Worm (Caenorhabditis elegans): Measurements from ENCODE around the gene hdl-2.
A peak's percentile ranks its signal among the peaks of the same experiment; 100 is the strongest.

hdl-2 gene

DNA sequence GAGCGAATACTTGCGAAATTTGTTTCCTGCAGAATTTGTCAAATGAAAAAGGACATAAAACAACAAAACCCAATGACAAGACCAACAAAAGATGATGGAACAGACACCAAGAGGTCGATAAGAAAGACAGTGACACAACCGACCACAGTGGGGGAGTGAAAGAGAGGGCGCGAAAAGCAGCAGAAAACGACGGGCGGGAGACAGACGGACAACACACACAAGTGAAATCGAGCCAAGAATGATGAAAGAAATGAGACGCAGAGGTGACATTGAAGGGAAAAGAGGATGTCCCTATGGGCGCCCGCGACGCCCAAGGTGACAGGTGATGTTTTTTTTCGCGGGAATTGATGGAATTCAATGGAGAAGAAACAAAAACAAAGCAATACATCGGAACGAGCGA, 7.9 kb upstream of the hdl-2 start (continued):
- no peak for TF ChIP-seq ets-5 (GFP tag; IDR thresholded peaks at IDR 0.05)
- no peak for TF ChIP-seq vab-15 (tag; optimal IDR thresholded peaks at IDR 0.05)
- peak; percentile 38 for TF ChIP-seq tbx-2 (tag; optimal IDR thresholded peaks at IDR 0.05)
- TF ChIP-seq ceh-63 (GFP tag; optimal IDR thresholded peaks at IDR 0.05), result no peak
- TF ChIP-seq mep-1 (tag; optimal IDR thresholded peaks at IDR 0.05), result peak; percentile 77
- no peak for TF ChIP-seq unc-98 (GFP tag; IDR thresholded peaks at IDR 0.05)
- peak; percentile 73 for TF ChIP-seq rnt-1 (tag; optimal IDR thresholded peaks at IDR 0.05)
- no peak for TF ChIP-seq unc-130 (tag; optimal IDR thresholded peaks at IDR 0.05)
- TF ChIP-seq elt-2 (tag; optimal IDR thresholded peaks at IDR 0.05), result peak; percentile 39
- peak; percentile 98 for TF ChIP-seq blmp-1 (tag; optimal IDR thresholded peaks at IDR 0.05)
- TF ChIP-seq elt-3 (tag; optimal IDR thresholded peaks at IDR 0.05), result peak in 1 of 6 experiments; percentile 58
- TF ChIP-seq nhr-90 (tag; optimal IDR thresholded peaks at IDR 0.05; ENCODE audit: poor library complexity), result peak; percentile 57

DNA sequence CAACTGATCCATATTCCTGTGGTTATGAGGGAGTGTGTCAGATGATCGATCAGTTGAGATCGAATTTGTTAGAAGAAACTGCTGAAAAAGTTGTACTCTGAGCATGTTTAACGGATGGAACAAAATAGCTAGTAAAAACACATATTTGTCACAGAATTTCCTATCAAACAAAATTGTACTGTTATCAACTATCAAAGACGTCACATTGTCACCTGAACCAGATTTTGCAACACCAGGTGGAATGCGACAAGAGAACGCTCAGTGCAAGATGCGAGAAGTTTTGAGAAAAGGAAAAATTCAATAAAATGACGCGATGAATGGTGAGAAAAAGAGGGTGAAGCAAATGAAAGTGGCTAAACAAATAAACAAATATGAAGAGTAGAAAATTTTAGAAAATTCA, 6.4 kb upstream of the hdl-2 start:
- TF ChIP-seq unc-86 (tag; optimal IDR thresholded peaks at IDR 0.05) (no peak), efl-1 (optimal IDR thresholded peaks at IDR 0.05) (no peak), efl-1 (GFP tag; optimal IDR thresholded peaks at IDR 0.05 in 1 of 2) (peak in 1 of 2 experiments; percentile 63), nhr-47 (tag; optimal IDR thresholded peaks at IDR 0.05) (no peak), mep-1 (tag; optimal IDR thresholded peaks at IDR 0.05) (no peak), nhr-20 (tag; optimal IDR thresholded peaks at IDR 0.05) (peak; percentile 4), aly-2 (tag; optimal IDR thresholded peaks at IDR 0.05) (no peak), lir-3 (tag; optimal IDR thresholded peaks at IDR 0.05; ENCODE audit: poor library complexity) (no peak), ztf-11 (tag; optimal IDR thresholded peaks at IDR 0.05) (no peak), nhr-84 (tag; optimal IDR thresholded peaks at IDR 0.05) (no peak), mef-2 (tag; optimal IDR thresholded peaks at IDR 0.05) (no peak), lin-39 (tag; optimal IDR thresholded peaks at IDR 0.05) (no peak), lin-35 (GFP tag; optimal IDR thresholded peaks at IDR 0.05) (peak in 1 of 2 experiments; percentile 63), nhr-237 (tag; optimal IDR thresholded peaks at IDR 0.05) (no peak), pag-3 (tag; optimal IDR thresholded peaks at IDR 0.05; ENCODE audit: borderline replicate concordance, insufficient read depth) (no peak), lin-15B (tag; optimal IDR thresholded peaks at IDR 0.05) (no peak), jun-1 (tag; optimal IDR thresholded peaks at IDR 0.05) (no peak), unc-30 (tag; optimal IDR thresholded peaks at IDR 0.05) (no peak), rnt-1 (tag; optimal IDR thresholded peaks at IDR 0.05) (no peak), blmp-1 (tag; optimal IDR thresholded peaks at IDR 0.05) (peak; percentile 11), ceh-88 (GFP tag; IDR thresholded peaks at IDR 0.05) (no peak), grh-1 (GFP tag; IDR thresholded peaks at IDR 0.05) (no peak), dpl-1 (GFP tag; optimal IDR thresholded peaks at IDR 0.05) (no peak), xbp-1 (tag; optimal IDR thresholded peaks at IDR 0.05) (no peak), Y116A8C.19 (tag; optimal IDR thresholded peaks at IDR 0.05; ENCODE audit: borderline replicate concordance) (no peak), dsc-1 (tag; optimal IDR thresholded peaks at IDR 0.05) (no peak), zag-1 (tag; optimal IDR thresholded peaks at IDR 0.05) (no peak), vab-15 (tag; optimal IDR thresholded peaks at IDR 0.05) (no peak), skn-1 (tag; optimal IDR thresholded peaks at IDR 0.05) (no peak), ets-5 (GFP tag; IDR thresholded peaks at IDR 0.05) (no peak), isw-1 (GFP tag; IDR thresholded peaks at IDR 0.05) (no peak), nhr-90 (tag; optimal IDR thresholded peaks at IDR 0.05; ENCODE audit: poor library complexity) (no peak), elt-3 (tag; optimal IDR thresholded peaks at IDR 0.05) (peak in 1 of 6 experiments; percentile 61), alr-1 (tag; optimal IDR thresholded peaks at IDR 0.05; ENCODE audit: borderline replicate concordance) (no peak), nhr-85 (tag) (no peak), snu-23 (GFP tag; optimal IDR thresholded peaks at IDR 0.05) (no peak)

Data from whole organism, L1 larva.